Worm (Caenorhabditis elegans) whole organism, midembryonic: Measurements from ENCODE around the gene math-39.

Source experiments
- T22C8.4 ChIP-seq: fragments of 200-800 bp; sonication (Bioruptor generic); IDR thresholded peaks from 2 replicates; pipeline ENCODE4 v1.3.6; 2022; ENCODE audit warnings: missing genetic modification characterization, missing compliant biosample characterization
- flt-1 ChIP-seq: fragments of 200-800 bp; sonication (Bioruptor generic); IDR thresholded peaks from 2 replicates; pipeline ENCODE4 v1.3.6; 2022; ENCODE audit warnings: missing genetic modification characterization, missing compliant biosample characterization
- med-1 ChIP-seq: sonication (generic microtip); optimal IDR thresholded peaks from 2 replicates; lab custom pipeline; 2017; ENCODE audit warnings: missing genetic modification characterization, mild to moderate bottlenecking, missing compliant biosample characterization, antibody characterized with exemption, missing genetic modification reagents; ENCODE audit not compliant: insufficient read depth

DNA sequence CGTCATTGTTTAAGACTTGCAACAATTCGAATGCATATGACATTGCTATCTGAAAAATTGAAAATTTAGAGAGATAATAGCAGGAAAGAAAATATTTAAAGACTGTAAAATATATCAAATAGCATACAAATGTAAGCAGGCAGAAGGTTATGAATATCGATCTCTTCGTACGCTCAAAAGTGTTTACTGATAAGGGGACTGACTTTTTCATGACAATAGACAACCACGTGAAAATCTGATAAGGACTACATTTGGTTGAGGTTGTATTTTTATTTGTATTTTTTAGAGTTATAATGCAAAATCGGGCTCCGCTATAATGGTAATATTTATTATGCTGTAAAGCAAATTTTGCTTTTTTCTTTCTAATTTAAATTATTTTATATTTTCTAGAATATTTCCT lies 10.8 kb downstream of the math-39 start, which contains the start of the genes C52E2.5 and C52E2.4:
- no peak for TF ChIP-seq T22C8.4 (GFP tag; lab: Robert Waterston, UW)
- no peak for TF ChIP-seq flt-1
- no peak for TF ChIP-seq med-1
